Worm (Caenorhabditis elegans): Measurements from ENCODE around the gene grl-27.
A peak's percentile ranks its signal among the peaks of the same experiment; 100 is the strongest.

The grl-27 gene

DNA sequence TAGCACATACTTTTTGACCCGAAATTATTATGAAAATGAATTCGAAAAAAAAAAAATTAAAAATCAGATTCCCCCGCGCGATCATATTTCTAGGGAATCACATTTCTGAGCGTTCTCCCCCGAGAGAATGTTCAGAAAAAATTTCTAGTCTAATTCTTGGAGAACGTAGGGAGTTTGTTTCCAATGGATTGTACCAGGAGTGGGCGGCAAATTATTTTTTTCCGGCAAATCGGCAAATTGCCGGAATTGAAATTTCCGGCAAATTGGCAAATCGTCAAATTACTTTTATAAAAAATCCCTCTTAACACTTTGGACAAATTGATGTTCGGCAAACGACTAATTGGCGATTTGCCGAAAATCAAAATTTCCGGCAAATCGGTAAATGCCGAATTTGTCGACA, 36.0 kb upstream of the grl-27 start, which contains the start of gene T22F3.10:
Gene T22F3.10 (minus strand): TSS at position 101 of the 400 bp plus-strand sequence.
- TF ChIP-seq pha-4 (tag; optimal IDR thresholded peaks at IDR 0.05) (no peak), tbx-2 (tag; optimal IDR thresholded peaks at IDR 0.05) (no peak), daf-12 (tag; optimal IDR thresholded peaks at IDR 0.05) (no peak), ceh-16 (tag; optimal IDR thresholded peaks at IDR 0.05) (no peak), nfya-1 (tag; optimal IDR thresholded peaks at IDR 0.05; ENCODE audit: insufficient read depth) (no peak), lin-15B (tag; optimal IDR thresholded peaks at IDR 0.05) (no peak), nhr-237 (tag; optimal IDR thresholded peaks at IDR 0.05) (no peak), pqm-1 (tag; optimal IDR thresholded peaks at IDR 0.05) (no peak), elt-2 (tag; optimal IDR thresholded peaks at IDR 0.05) (no peak), egl-27 (tag; optimal IDR thresholded peaks at IDR 0.05) (no peak), nhr-77 (tag; optimal IDR thresholded peaks at IDR 0.05) (no peak), nhr-12 (tag; optimal IDR thresholded peaks at IDR 0.05) (no peak), jun-1 (tag; optimal IDR thresholded peaks at IDR 0.05) (no peak), egl-5 (tag; optimal IDR thresholded peaks at IDR 0.05) (no peak), ceh-82 (tag; optimal IDR thresholded peaks at IDR 0.05) (no peak), mdl-1 (tag; optimal IDR thresholded peaks at IDR 0.05) (no peak)

DNA sequence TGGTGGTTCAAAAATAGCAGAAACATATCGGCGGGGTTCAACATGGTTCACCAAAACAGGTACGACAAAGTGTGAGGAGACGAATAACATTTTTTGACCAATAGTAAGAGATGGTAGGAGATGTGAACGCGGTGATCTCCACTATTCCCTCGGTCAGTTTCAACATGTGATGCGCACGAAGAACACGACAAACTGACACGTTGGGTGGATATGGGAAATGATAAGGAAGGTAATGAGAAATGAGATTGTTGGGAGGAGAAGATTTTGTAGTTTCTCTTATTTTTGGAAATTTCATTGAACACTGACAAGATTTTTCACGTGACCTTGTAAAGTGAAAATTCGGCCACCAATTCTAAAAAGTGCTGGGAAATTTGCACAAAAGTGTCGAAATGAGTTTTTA, 35.0 kb upstream of the grl-27 start:
- TF ChIP-seq nhr-23 (tag; optimal IDR thresholded peaks at IDR 0.05), result peak; percentile 26
- TF ChIP-seq nhr-43 (tag; optimal IDR thresholded peaks at IDR 0.05; ENCODE audit: poor library complexity, severe bottlenecking), result peak; percentile 47
- TF ChIP-seq ama-1 (optimal IDR thresholded peaks at IDR 0.05), result no peak

- TF ChIP-seq ceh-9 (tag; optimal IDR thresholded peaks at IDR 0.05) (no peak), mml-1 (tag; optimal IDR thresholded peaks at IDR 0.05) (no peak), ZK546.5 (tag; optimal IDR thresholded peaks at IDR 0.05) (no peak), unc-62 (GFP tag; optimal IDR thresholded peaks at IDR 0.05) (no peak), fkh-10 (GFP tag; optimal IDR thresholded peaks at IDR 0.05) (no peak), nhr-43 (tag; optimal IDR thresholded peaks at IDR 0.05; ENCODE audit: poor library complexity, severe bottlenecking) (no peak), nhr-76 (tag; optimal IDR thresholded peaks at IDR 0.05) (no peak), mdl-1 (tag; optimal IDR thresholded peaks at IDR 0.05) (no peak), snpc-4 (tag; optimal IDR thresholded peaks at IDR 0.05) (no peak), tbx-2 (tag; optimal IDR thresholded peaks at IDR 0.05) (no peak), egl-27 (tag; optimal IDR thresholded peaks at IDR 0.05) (no peak), fkh-2 (tag; optimal IDR thresholded peaks at IDR 0.05) (no peak)
These were observed 30.7 kb upstream of the grl-27 start for ce11 chrV:3606391-3606790.

- no peak for TF ChIP-seq zag-1 (tag; optimal IDR thresholded peaks at IDR 0.05)
- TF ChIP-seq ztf-11 (tag; optimal IDR thresholded peaks at IDR 0.05), result no peak
These were observed 29.7 kb upstream of the grl-27 start, which contains the start of gene T22F3.8 for ce11 chrV:3605325-3605724. Gene T22F3.8 (minus strand): TSS chrV:3605425.

DNA sequence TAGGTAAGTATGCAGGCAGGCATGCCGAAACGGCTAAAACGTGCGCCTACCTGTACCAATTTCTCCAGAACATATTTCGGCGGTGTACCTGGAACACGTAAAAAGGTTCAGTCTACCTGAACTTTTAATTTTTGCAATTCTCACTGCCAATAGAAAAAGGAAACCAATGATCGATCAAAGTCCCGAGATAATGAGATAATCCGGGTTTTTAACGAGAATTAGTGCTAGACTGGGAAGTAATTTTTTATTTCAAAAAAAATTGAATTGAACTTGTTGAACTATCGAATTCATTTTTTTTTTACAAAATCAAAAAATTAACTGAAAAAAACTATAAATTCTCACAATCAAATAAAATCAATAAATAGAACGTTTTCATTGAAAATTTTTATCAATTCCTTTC, 24.9 kb upstream of the grl-27 start, which contains the start of gene T22F3.7:
Gene T22F3.7 (minus strand): TSS at position 101 of the 400 bp plus-strand sequence.
- no peak for TF ChIP-seq lin-15B (tag; optimal IDR thresholded peaks at IDR 0.05)
- TF ChIP-seq pha-4 (tag; optimal IDR thresholded peaks at IDR 0.05), result no peak
- no peak for TF ChIP-seq snpc-4 (tag; optimal IDR thresholded peaks at IDR 0.05)
- no peak for TF ChIP-seq egl-5 (tag; optimal IDR thresholded peaks at IDR 0.05)
- TF ChIP-seq fos-1 (tag; optimal IDR thresholded peaks at IDR 0.05), result no peak
- no peak for TF ChIP-seq fkh-10 (GFP tag; optimal IDR thresholded peaks at IDR 0.05)
- TF ChIP-seq zag-1 (tag; optimal IDR thresholded peaks at IDR 0.05), result no peak
- no peak for TF ChIP-seq mml-1 (tag; optimal IDR thresholded peaks at IDR 0.05)
- no peak for TF ChIP-seq ama-1 (optimal IDR thresholded peaks at IDR 0.05)
- no peak for TF ChIP-seq elt-1 (tag; optimal IDR thresholded peaks at IDR 0.05)
- no peak for TF ChIP-seq ceh-9 (tag; optimal IDR thresholded peaks at IDR 0.05)
- no peak for TF ChIP-seq nhr-67 (tag; optimal IDR thresholded peaks at IDR 0.05)
- no peak for TF ChIP-seq ceh-82 (tag; optimal IDR thresholded peaks at IDR 0.05)
- no peak for TF ChIP-seq ztf-4 (tag; optimal IDR thresholded peaks at IDR 0.05)
- TF ChIP-seq skn-1 (tag; optimal IDR thresholded peaks at IDR 0.05), result no peak
- TF ChIP-seq nhr-11 (tag; optimal IDR thresholded peaks at IDR 0.05), result no peak
- no peak for TF ChIP-seq unc-62 (GFP tag; optimal IDR thresholded peaks at IDR 0.05)
- no peak for TF ChIP-seq daf-12 (tag; optimal IDR thresholded peaks at IDR 0.05)
- TF ChIP-seq eor-1 (tag; optimal IDR thresholded peaks at IDR 0.05), result no peak
